Fruit fly (Drosophila melanogaster): ENCODE data around the gene CG9536.

dm6 chr2L:6500648-6501325, 24.0 kb upstream of the CG9536 start:
- TF ChIP-seq usp (GFP tag; optimal IDR thresholded peaks at IDR 0.05) (no peak), Dll (optimal IDR thresholded peaks at IDR 0.05) (no peak), psq (optimal IDR thresholded peaks at IDR 0.05) (no peak), pan (optimal IDR thresholded peaks at IDR 0.05) (no peak)
